Worm (Caenorhabditis elegans): ENCODE data around the gene R04B5.1.

DNA sequence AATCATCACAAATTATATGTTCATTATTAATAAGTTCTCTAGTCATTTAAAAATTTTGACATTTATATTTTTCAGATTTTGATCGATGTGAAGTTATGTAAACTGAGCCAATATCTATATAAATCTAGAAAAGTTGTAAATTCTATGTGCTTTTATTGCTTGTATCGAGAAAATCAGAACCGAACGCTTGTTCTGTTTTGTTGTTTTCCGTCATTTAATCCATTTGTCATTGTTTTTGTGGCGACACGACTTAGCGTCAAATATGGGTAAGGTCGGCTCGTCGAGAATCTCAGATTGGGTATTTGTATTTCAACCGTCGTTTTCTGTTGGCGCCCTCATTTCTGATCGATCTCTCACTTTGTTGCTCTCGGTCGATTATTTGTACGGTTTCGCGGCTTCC, 36.2 kb upstream of the R04B5.1 start, which contains the start of gene cht-5:
- TF ChIP-seq B0310.2 (tag; optimal IDR thresholded peaks at IDR 0.05) (no peak), ets-7 (tag; optimal IDR thresholded peaks at IDR 0.05) (no peak), aly-1 (tag; optimal IDR thresholded peaks at IDR 0.05) (no peak), flt-1 (GFP tag; IDR thresholded peaks at IDR 0.05) (no peak), ama-1 (optimal IDR thresholded peaks at IDR 0.05) (no peak)
